Fruit fly (Drosophila melanogaster): Measurements from ENCODE around the gene Antp.

- TF ChIP-seq Dll (optimal IDR thresholded peaks at IDR 0.05) = no peak
- no peak for TF ChIP-seq CG8478 (optimal IDR thresholded peaks at IDR 0.05)
- no peak for TF ChIP-seq psq (optimal IDR thresholded peaks at IDR 0.05)
Measured at dm6 chr3R:6860042-6860441, 139.0 kb downstream of the Antp start.

Data from whole organism.